Worm (Caenorhabditis elegans) whole organism, young adult: ENCODE data around the gene spd-3.

Experiments
- B0261.1 ChIP-seq: sonication (generic microtip); optimal IDR thresholded peaks from 2 replicates; lab custom pipeline; 2016; ENCODE audit warnings: mild to moderate bottlenecking, missing genetic modification characterization, moderate library complexity, missing compliant biosample characterization
- C06A6.2 ChIP-seq: fragments of 200-800 bp; sonication (Bioruptor generic); conservative IDR thresholded peaks from 2 replicates; pipeline ENCODE4 v1.3.6; 2022; ENCODE audit warnings: missing genetic modification characterization, missing compliant biosample characterization
- D2030.7 ChIP-seq: fragments of 200-800 bp; sonication (Bioruptor generic); IDR thresholded peaks from 2 replicates; pipeline ENCODE4 v1.3.6; 2022; ENCODE audit warnings: missing genetic modification reagents, missing genetic modification characterization, missing compliant biosample characterization
- F33H1.4 ChIP-seq: fragments of 200-800 bp; sonication (Bioruptor generic); IDR thresholded peaks from 2 replicates; pipeline ENCODE4 v1.3.6; 2022; ENCODE audit warnings: missing genetic modification reagents, missing genetic modification characterization, missing compliant biosample characterization
- F37B4.10 ChIP-seq: fragments of 200-800 bp; sonication (Bioruptor generic); IDR thresholded peaks from 2 replicates; pipeline ENCODE4 v1.3.6; 2022; ENCODE audit warnings: missing genetic modification characterization, missing compliant biosample characterization
- F39B2.1 ChIP-seq: fragments of 200-800 bp; sonication (Bioruptor generic); IDR thresholded peaks from 2 replicates; pipeline ENCODE4 v1.3.6; 2022; ENCODE audit warnings: missing genetic modification reagents, missing genetic modification characterization, missing compliant biosample characterization
- F49E8.2 ChIP-seq: sonication (generic microtip); optimal IDR thresholded peaks from 3 replicates; lab custom pipeline; 2017; ENCODE audit warnings: missing genetic modification characterization, mild to moderate bottlenecking, missing compliant biosample characterization, antibody characterized with exemption, moderate library complexity; ENCODE audit not compliant: insufficient read depth
- F52B5.7 ChIP-seq: sonication (generic microtip); optimal IDR thresholded peaks from 2 replicates; lab custom pipeline; 2016; ENCODE audit warnings: mild to moderate bottlenecking, missing genetic modification characterization, missing compliant biosample characterization
- K12H6.12 ChIP-seq: fragments of 200-800 bp; sonication (Bioruptor generic); optimal IDR thresholded peaks from 2 replicates; lab custom pipeline; 2018; ENCODE audit warnings: mild to moderate bottlenecking, missing genetic modification characterization, missing compliant biosample characterization
- T26A5.8 ChIP-seq: sonication (generic microtip); optimal IDR thresholded peaks from 2 replicates; lab custom pipeline; 2016; ENCODE audit warnings: missing genetic modification characterization, missing compliant biosample characterization
- Y53F4B.3 ChIP-seq: fragments of 200-800 bp; sonication (Bioruptor generic); IDR thresholded peaks from 2 replicates; pipeline ENCODE4 v1.3.6; 2022; ENCODE audit warnings: missing genetic modification reagents, missing genetic modification characterization, missing compliant biosample characterization
- Y56A3A.18 ChIP-seq: fragments of 200-800 bp; sonication (Bioruptor generic); IDR thresholded peaks from 2 replicates; pipeline ENCODE4 v1.3.6; 2022; ENCODE audit warnings: missing genetic modification reagents, missing genetic modification characterization, missing compliant biosample characterization
- Y67H2A.10 ChIP-seq: fragments of 200-800 bp; sonication (Bioruptor generic); conservative IDR thresholded peaks from 2 replicates; pipeline ENCODE4 v1.3.6; 2022; ENCODE audit warnings: missing genetic modification reagents, missing genetic modification characterization, missing compliant biosample characterization
- Y95B8A.8 ChIP-seq: fragments of 200-800 bp; sonication (Bioruptor generic); IDR thresholded peaks from 2 replicates; pipeline ENCODE4 v1.3.6; 2022; ENCODE audit warnings: missing genetic modification reagents, missing genetic modification characterization, missing compliant biosample characterization
- ZK185.1 ChIP-seq: sonication (generic microtip); optimal IDR thresholded peaks from 2 replicates; lab custom pipeline; 2016; ENCODE audit warnings: mild to moderate bottlenecking, missing genetic modification characterization, missing compliant biosample characterization; ENCODE audit not compliant: poor library complexity, severe bottlenecking
- akir-1 ChIP-seq: fragments of 200-800 bp; sonication (Bioruptor generic); optimal IDR thresholded peaks from 2 replicates; lab custom pipeline; 2018; ENCODE audit warnings: mild to moderate bottlenecking, missing genetic modification characterization, moderate library complexity, missing compliant biosample characterization
- ama-1 ChIP-seq, 3 experiments: fragments of 150-350 bp in 1 of 3; sonication (generic microtip) in 2 of 3; optimal IDR thresholded peaks; 2 replicates each; lab custom pipeline; 2014 to 2018; ENCODE audit warnings: missing biosample characterization in 2 of 3, missing genetic modification characterization in 2 of 3, missing genetic modification reagents in 2 of 3
- aptf-2 ChIP-seq: fragments of 200-800 bp; sonication (Bioruptor generic); conservative IDR thresholded peaks from 2 replicates; pipeline ENCODE4 v1.3.6; 2022; ENCODE audit warnings: missing genetic modification reagents, missing genetic modification characterization, missing compliant biosample characterization
- attf-5 ChIP-seq: fragments of 200-800 bp; sonication (Bioruptor generic); optimal IDR thresholded peaks from 2 replicates; lab custom pipeline; 2018; ENCODE audit warnings: mild to moderate bottlenecking, missing genetic modification characterization, missing compliant biosample characterization
- ccch-3 ChIP-seq: fragments of 200-800 bp; sonication (Bioruptor generic); optimal IDR thresholded peaks from 2 replicates; lab custom pipeline; 2018; ENCODE audit warnings: mild to moderate bottlenecking, missing genetic modification characterization, missing compliant biosample characterization
- ceh-91 ChIP-seq: fragments of 200-800 bp; sonication (Bioruptor generic); IDR thresholded peaks from 2 replicates; pipeline ENCODE4 v1.3.6; 2022; ENCODE audit warnings: missing genetic modification reagents, missing genetic modification characterization, missing compliant biosample characterization
- die-1 ChIP-seq: sonication (generic microtip); optimal IDR thresholded peaks from 2 replicates; lab custom pipeline; 2016; ENCODE audit warnings: missing genotype, mild to moderate bottlenecking, missing genetic modification characterization, missing compliant biosample characterization
- dpff-1 ChIP-seq: sonication (generic microtip); optimal IDR thresholded peaks from 2 replicates; lab custom pipeline; 2017; ENCODE audit warnings: mild to moderate bottlenecking, missing genetic modification characterization, missing compliant biosample characterization
- efl-1 ChIP-seq: fragments of 150-350 bp; optimal IDR thresholded peaks from 2 replicates; lab custom pipeline; 2014; ENCODE audit warnings: missing biosample characterization, missing genetic modification reagents, missing genetic modification characterization
- egl-44 ChIP-seq: fragments of 200-800 bp; sonication (Bioruptor generic); IDR thresholded peaks from 2 replicates; pipeline ENCODE4 v1.3.6; 2022; ENCODE audit warnings: missing genetic modification reagents, missing genetic modification characterization, missing compliant biosample characterization
- ets-4 ChIP-seq: fragments of 200-800 bp; sonication (Bioruptor generic); optimal IDR thresholded peaks from 2 replicates; lab custom pipeline; 2018; ENCODE audit warnings: mild to moderate bottlenecking, missing genetic modification characterization, missing compliant biosample characterization
- him-1 ChIP-seq: sonication (generic microtip); optimal IDR thresholded peaks from 2 replicates; lab custom pipeline; 2016; ENCODE audit warnings: missing genotype, missing genetic modification reagents, missing genetic modification characterization, missing compliant biosample characterization
- let-526 ChIP-seq: fragments of 200-800 bp; sonication (Bioruptor generic); IDR thresholded peaks from 2 replicates; pipeline ENCODE4 v1.3.6; 2022; ENCODE audit warnings: missing genetic modification reagents, missing genetic modification characterization, missing compliant biosample characterization
- lin-40 ChIP-seq: sonication (generic microtip); optimal IDR thresholded peaks from 2 replicates; lab custom pipeline; 2016; ENCODE audit warnings: missing genetic modification characterization, mild to moderate bottlenecking, missing compliant biosample characterization, missing genotype, missing genetic modification reagents
- lin-54 ChIP-seq: fragments of 200-800 bp; sonication (Bioruptor generic); optimal IDR thresholded peaks from 2 replicates; lab custom pipeline; 2018; ENCODE audit warnings: mild to moderate bottlenecking, missing genetic modification characterization, missing compliant biosample characterization
- lsl-1 ChIP-seq: fragments of 200-800 bp; sonication (Bioruptor generic); optimal IDR thresholded peaks from 2 replicates; lab custom pipeline; 2018; ENCODE audit warnings: mild to moderate bottlenecking, missing genetic modification characterization, moderate library complexity, missing compliant biosample characterization
- madf-6 ChIP-seq: fragments of 200-800 bp; sonication (Bioruptor generic); IDR thresholded peaks from 2 replicates; pipeline ENCODE4 v1.3.6; 2022; ENCODE audit warnings: missing genetic modification reagents, missing genetic modification characterization, missing compliant biosample characterization
- madf-8 ChIP-seq: fragments of 200-800 bp; sonication (Bioruptor generic); conservative IDR thresholded peaks from 2 replicates; pipeline ENCODE4 v1.3.6; 2022; ENCODE audit warnings: missing genetic modification reagents, missing genetic modification characterization, missing compliant biosample characterization
- mcd-1 ChIP-seq: fragments of 200-800 bp; sonication (Bioruptor generic); IDR thresholded peaks from 2 replicates; pipeline ENCODE4 v1.3.6; 2022; ENCODE audit warnings: missing genetic modification reagents, missing genetic modification characterization, missing compliant biosample characterization
- mel-28 ChIP-seq: sonication (generic microtip); optimal IDR thresholded peaks from 2 replicates; lab custom pipeline; 2016; ENCODE audit warnings: borderline replicate concordance, mild to moderate bottlenecking, missing genetic modification characterization, missing compliant biosample characterization
- mes-4 ChIP-seq: sonication (generic microtip); optimal IDR thresholded peaks from 2 replicates; lab custom pipeline; 2016; ENCODE audit warnings: missing genotype, missing genetic modification characterization, missing compliant biosample characterization
- nfya-1 ChIP-seq: sonication (generic microtip); optimal IDR thresholded peaks from 2 replicates; lab custom pipeline; 2017; ENCODE audit warnings: antibody characterized with exemption, missing compliant biosample characterization, missing genetic modification characterization, borderline replicate concordance; ENCODE audit not compliant: insufficient read depth
- nhr-120 ChIP-seq: fragments of 200-800 bp; sonication (Bioruptor generic); IDR thresholded peaks from 2 replicates; pipeline ENCODE4 v1.3.6; 2022; ENCODE audit warnings: missing genetic modification characterization, missing compliant biosample characterization
- rec-8 ChIP-seq, 2 experiments: sonication (generic microtip); optimal IDR thresholded peaks; 2 replicates each; lab custom pipeline; 2016; ENCODE audit warnings: mild to moderate bottlenecking in 2 of 2, missing genetic modification characterization in 2 of 2, missing genetic modification reagents in 2 of 2, missing genotype in 2 of 2, missing biosample characterization in 1 of 2, missing compliant biosample characterization in 1 of 2, moderate library complexity in 1 of 2
- rpc-1 ChIP-seq, 2 experiments: fragments of 150-350 bp in 1 of 2; sonication (generic microtip) in 1 of 2; optimal IDR thresholded peaks; 2 replicates each; lab custom pipeline; 2014 to 2018; ENCODE audit warnings: missing biosample characterization in 1 of 2, missing genetic modification characterization in 1 of 2, missing genetic modification reagents in 1 of 2, missing genotype in 1 of 2
- snpc-1.1 ChIP-seq: sonication (generic microtip); optimal IDR thresholded peaks from 2 replicates; lab custom pipeline; 2017; ENCODE audit warnings: missing genetic modification characterization, mild to moderate bottlenecking, missing compliant biosample characterization, antibody characterized with exemption, moderate library complexity, missing genotype, missing genetic modification reagents; ENCODE audit not compliant: insufficient read depth
- snpc-4 ChIP-seq, 5 experiments: fragments of 150-350 bp in 1 of 5; sonication (generic microtip) in 4 of 5; optimal IDR thresholded peaks; 2 replicates each; lab custom pipeline; 2014 to 2018; ENCODE audit warnings: missing genetic modification characterization in 5 of 5, missing biosample characterization in 3 of 5, antibody characterized with exemption in 2 of 5, mild to moderate bottlenecking in 2 of 5, missing compliant biosample characterization in 2 of 5, missing genotype in 2 of 5, moderate library complexity in 2 of 5, missing genetic modification reagents in 1 of 5
- tbp1 ChIP-seq: fragments of 200-800 bp; sonication (Bioruptor generic); optimal IDR thresholded peaks from 2 replicates; lab custom pipeline; 2018; ENCODE audit warnings: mild to moderate bottlenecking, missing genetic modification characterization, missing compliant biosample characterization
- tlf-1 ChIP-seq: fragments of 200-800 bp; sonication (Bioruptor generic); optimal IDR thresholded peaks from 2 replicates; lab custom pipeline; 2018; ENCODE audit warnings: mild to moderate bottlenecking, missing genetic modification characterization, missing compliant biosample characterization
- unc-62 ChIP-seq: fragments of 150-350 bp; optimal IDR thresholded peaks from 2 replicates; lab custom pipeline; 2014; ENCODE audit warnings: missing biosample characterization, missing genetic modification reagents, missing genetic modification characterization
- xnd-1 ChIP-seq: sonication (generic microtip); optimal IDR thresholded peaks from 2 replicates; lab custom pipeline; 2016; ENCODE audit warnings: missing genotype, missing genetic modification reagents, missing genetic modification characterization, missing compliant biosample characterization
- ztf-22 ChIP-seq: fragments of 200-800 bp; sonication (Bioruptor generic); optimal IDR thresholded peaks from 2 replicates; lab custom pipeline; 2018; ENCODE audit warnings: mild to moderate bottlenecking, missing genetic modification characterization, moderate library complexity, missing compliant biosample characterization
- ztf-26 ChIP-seq: sonication (generic microtip); optimal IDR thresholded peaks from 2 replicates; lab custom pipeline; 2017; ENCODE audit warnings: missing genetic modification characterization, missing compliant biosample characterization

spd-3 gene

DNA sequence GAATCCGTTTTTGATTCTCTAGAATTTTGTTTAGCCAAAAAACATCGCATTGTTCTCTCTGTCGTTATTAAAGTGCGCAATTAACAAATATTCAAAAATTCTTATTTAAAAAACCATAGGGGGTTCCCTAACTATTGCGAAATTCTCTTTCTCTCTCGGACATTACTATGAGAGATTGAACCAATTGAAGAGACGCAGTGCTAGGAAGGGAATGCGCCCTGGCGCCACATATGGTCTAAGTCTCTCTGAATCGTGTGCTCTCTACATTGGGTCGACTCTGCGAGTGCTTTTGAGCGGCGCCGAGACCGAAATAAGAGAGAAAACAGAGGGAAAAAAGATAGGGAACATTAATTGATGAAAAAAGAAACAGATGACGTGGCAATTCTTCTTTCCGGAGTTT, 23.4 kb downstream of the spd-3 start (continued):
- no peak for TF ChIP-seq nfya-1 (tag; lab: Kevin White, UChicago)
- no peak for TF ChIP-seq F37B4.10 (GFP tag; lab: Robert Waterston, UW)
- TF ChIP-seq ztf-26 = no peak
- no peak for TF ChIP-seq mes-4 (tag; lab: Kevin White, UChicago)
- peak; percentile 44 for TF ChIP-seq lin-54
- TF ChIP-seq rpc-1 (optimal IDR thresholded peaks at IDR 0.05; lab: Kevin White, UChicago) = no peak
- no peak for TF ChIP-seq rpc-1 (tag; optimal IDR thresholded peaks at IDR 0.05; lab: Kevin White, UChicago)
- peak; percentile 57 for TF ChIP-seq K12H6.12 (tag; lab: Kevin White, UChicago)
- TF ChIP-seq xnd-1 = no peak
- TF ChIP-seq egl-44 (GFP tag; lab: Robert Waterston, UW) = no peak
- no peak for TF ChIP-seq F33H1.4
- no peak for TF ChIP-seq unc-62 (GFP tag; lab: Kevin White, UChicago)
- TF ChIP-seq ama-1 (optimal IDR thresholded peaks at IDR 0.05; lab: Kevin White, UChicago) = no peak
- no peak for TF ChIP-seq ama-1 (GFP tag; optimal IDR thresholded peaks at IDR 0.05; lab: Kevin White, UChicago)
- no peak for TF ChIP-seq Y53F4B.3 (GFP tag; lab: Robert Waterston, UW)
- peak; percentile 45; the same call in 1 of the 2 replicates for TF ChIP-seq Y56A3A.18
- TF ChIP-seq aptf-2 = no peak
- TF ChIP-seq madf-8 (GFP tag; lab: Robert Waterston, UW) = no peak
- no peak for TF ChIP-seq ccch-3 (GFP tag; lab: Kevin White, UChicago)
- no peak for TF ChIP-seq ets-4
- no peak for TF ChIP-seq rec-8 (tag; optimal IDR thresholded peaks at IDR 0.05; lab: Kevin White, UChicago)
- no peak for TF ChIP-seq Y95B8A.8
- no peak for TF ChIP-seq T26A5.8 (tag; lab: Kevin White, UChicago)
- no peak for TF ChIP-seq akir-1 (GFP tag; lab: Kevin White, UChicago)
- no peak for TF ChIP-seq nhr-120 (GFP tag; lab: Robert Waterston, UW)
- no peak for TF ChIP-seq F39B2.1 (GFP tag; lab: Robert Waterston, UW)
- no peak for TF ChIP-seq ceh-91
- TF ChIP-seq mel-28 (tag; lab: Kevin White, UChicago) = no peak
- no peak for TF ChIP-seq let-526 (GFP tag; lab: Robert Waterston, UW)
- peak; percentile 64 for TF ChIP-seq mcd-1 (GFP tag; lab: Robert Waterston, UW)
- TF ChIP-seq tlf-1 (GFP tag; lab: Kevin White, UChicago) = no peak
- TF ChIP-seq attf-5 (GFP tag; lab: Kevin White, UChicago) = peak; percentile 88
- no peak for TF ChIP-seq die-1
- no peak for TF ChIP-seq C06A6.2 (GFP tag; lab: Robert Waterston, UW)
- TF ChIP-seq lin-40 = peak; percentile 63
- TF ChIP-seq F52B5.7 = no peak
- TF ChIP-seq ztf-22 (GFP tag; lab: Kevin White, UChicago) = no peak
- TF ChIP-seq lsl-1 = no peak

- peak; percentile 43 for TF ChIP-seq snpc-1.1 (tag; lab: Kevin White, UChicago)
- TF ChIP-seq F49E8.2 (tag; lab: Kevin White, UChicago) = peak; percentile 34
- peak; percentile 83 for TF ChIP-seq F33H1.4
- no peak for TF ChIP-seq dpff-1
- no peak for TF ChIP-seq ZK185.1 (tag; lab: Kevin White, UChicago)
- TF ChIP-seq D2030.7 = 0 out of 2 replicates have a peak, but pooled peaks have one; percentile 25
- peak; percentile 32 for TF ChIP-seq tbp1 (GFP tag; lab: Kevin White, UChicago)
- peak; percentile 60 for TF ChIP-seq snpc-4 (GFP tag; optimal IDR thresholded peaks at IDR 0.05; lab: Kevin White, UChicago)
- TF ChIP-seq snpc-4 (tag; optimal IDR thresholded peaks at IDR 0.05; lab: Kevin White, UChicago) = peak in 2 of 4 experiments; percentile 61 to 65
- TF ChIP-seq lsl-1 = peak; percentile 94
- no peak for TF ChIP-seq B0261.1
- peak; percentile 6 for TF ChIP-seq him-1 (tag; lab: Kevin White, UChicago)
- TF ChIP-seq efl-1 (GFP tag; lab: Kevin White, UChicago) = peak; percentile 36
- peak; percentile 59 for TF ChIP-seq ceh-91
- TF ChIP-seq Y67H2A.10 (GFP tag; lab: Robert Waterston, UW) = no peak
- TF ChIP-seq madf-6 (GFP tag; lab: Robert Waterston, UW) = peak; percentile 73
- TF ChIP-seq madf-8 (GFP tag; lab: Robert Waterston, UW) = peak; percentile 26; the same call in 1 of the 2 replicates
Observed at ce11 chrIV:6789950-6790349, 27.4 kb downstream of the spd-3 start.
